Fruit fly (Drosophila melanogaster) whole organism, embryonic: Measurements from ENCODE around the gene CG15170.

Experiments used
- Adf1 ChIP-seq: fragments of 200-800 bp; sonication (Bioruptor generic); IDR thresholded peaks from 2 replicates; pipeline ENCODE4 v1.3.6; 2022; ENCODE audit warnings: missing biosample characterization, missing genetic modification characterization
- Bdp1 ChIP-seq: fragments of 200-800 bp; sonication (Bioruptor generic); optimal IDR thresholded peaks from 3 replicates; lab custom pipeline; 2016; ENCODE audit warnings: missing biosample characterization, missing genetic modification characterization
- CG10366 ChIP-seq: fragments of 200-800 bp; sonication (Bioruptor generic); IDR thresholded peaks from 2 replicates; pipeline ENCODE4 v1.3.6; 2022; ENCODE audit warnings: missing biosample characterization, missing genetic modification characterization
- CG11247 ChIP-seq: fragments of 200-800 bp; sonication (Bioruptor generic); IDR thresholded peaks from 2 replicates; pipeline ENCODE4 v1.3.6; 2022; ENCODE audit warnings: missing biosample characterization, missing genetic modification characterization
- CG14441 ChIP-seq: fragments of 200-800 bp; sonication (Bioruptor generic); IDR thresholded peaks from 2 replicates; pipeline ENCODE4 v1.3.6; 2022; ENCODE audit warnings: missing biosample characterization, missing genetic modification characterization
- CG15269 ChIP-seq: fragments of 200-800 bp; sonication (Bioruptor generic); optimal IDR thresholded peaks from 2 replicates; lab custom pipeline; 2018; ENCODE audit warnings: missing biosample characterization, mild to moderate bottlenecking, missing genetic modification characterization, moderate library complexity
- CG1647 ChIP-seq: fragments of 200-800 bp; sonication (Bioruptor generic); optimal IDR thresholded peaks from 3 replicates; lab custom pipeline; 2016; ENCODE audit warnings: missing biosample characterization, missing genetic modification characterization
- CG16863 ChIP-seq: fragments of 200-800 bp; sonication (Bioruptor generic); optimal IDR thresholded peaks from 3 replicates; lab custom pipeline; 2016; ENCODE audit warnings: missing biosample characterization, missing genetic modification characterization
- CG18619 ChIP-seq: fragments of 200-800 bp; sonication (Bioruptor generic); optimal IDR thresholded peaks from 3 replicates; lab custom pipeline; 2017; ENCODE audit warnings: missing biosample characterization, mild to moderate bottlenecking, missing genetic modification characterization
- CG3847 ChIP-seq: fragments of 200-800 bp; sonication (Bioruptor generic); IDR thresholded peaks from 2 replicates; pipeline ENCODE4 v1.3.6; 2022; ENCODE audit warnings: missing biosample characterization, missing genetic modification characterization
- CG6272 ChIP-seq: fragments of 200-800 bp; sonication (Bioruptor generic); IDR thresholded peaks from 2 replicates; pipeline ENCODE4 v1.3.6; 2022; ENCODE audit warnings: missing biosample characterization, missing genetic modification characterization
- CG7271 ChIP-seq: fragments of 200-800 bp; sonication (Bioruptor generic); optimal IDR thresholded peaks from 2 replicates; lab custom pipeline; 2018; ENCODE audit warnings: missing biosample characterization, mild to moderate bottlenecking, missing genetic modification characterization, moderate library complexity
- CG7357 ChIP-seq: fragments of 200-800 bp; sonication (Bioruptor generic); IDR thresholded peaks from 3 replicates; pipeline ENCODE4 v1.3.6; 2022; ENCODE audit warnings: missing biosample characterization, missing genetic modification characterization
- CkIIα-i1 ChIP-seq: fragments of 200-800 bp; sonication (Bioruptor generic); IDR thresholded peaks from 2 replicates; pipeline ENCODE4 v1.3.6; 2022; ENCODE audit warnings: missing biosample characterization, missing genetic modification characterization
- CrebB ChIP-seq: fragments of 200-800 bp; sonication (Bioruptor generic); optimal IDR thresholded peaks from 3 replicates; lab custom pipeline; 2018; ENCODE audit warnings: missing biosample characterization, mild to moderate bottlenecking, missing genetic modification characterization
- D19B ChIP-seq: fragments of 200-800 bp; sonication (Bioruptor generic); optimal IDR thresholded peaks from 2 replicates; lab custom pipeline; 2017; ENCODE audit warnings: missing biosample characterization, mild to moderate bottlenecking, missing genetic modification characterization
- Gsc ChIP-seq: fragments of 200-800 bp; sonication (Bioruptor generic); IDR thresholded peaks from 2 replicates; pipeline ENCODE4 v1.3.6; 2022; ENCODE audit warnings: missing biosample characterization, missing genetic modification characterization
- Hey ChIP-seq: fragments of 200-800 bp; sonication (Bioruptor generic); optimal IDR thresholded peaks from 3 replicates; lab custom pipeline; 2018; ENCODE audit warnings: missing biosample characterization, mild to moderate bottlenecking, missing genetic modification characterization
- Max ChIP-seq: fragments of 200-800 bp; sonication (Bioruptor generic); optimal IDR thresholded peaks from 2 replicates; lab custom pipeline; 2016; ENCODE audit warnings: missing biosample characterization, mild to moderate bottlenecking, missing genetic modification characterization
- NFAT ChIP-seq: fragments of 200-800 bp; sonication (Bioruptor generic); IDR thresholded peaks from 2 replicates; pipeline ENCODE4 v1.3.6; 2022; ENCODE audit warnings: missing biosample characterization, missing genetic modification characterization
- Neu2 ChIP-seq: fragments of 200-800 bp; sonication (Bioruptor generic); optimal IDR thresholded peaks from 3 replicates; lab custom pipeline; 2016; ENCODE audit warnings: missing biosample characterization, missing genetic modification characterization, borderline replicate concordance
- Opbp ChIP-seq: fragments of 200-800 bp; sonication (Bioruptor generic); IDR thresholded peaks from 3 replicates; pipeline ENCODE4 v1.3.6; 2022; ENCODE audit warnings: missing biosample characterization, missing genetic modification characterization; ENCODE audit not compliant: partially characterized antibody
- Pdp1 ChIP-seq, 2 experiments: fragments of 200-800 bp; sonication (Bioruptor generic); optimal IDR thresholded peaks; 3 replicates each; lab custom pipeline; 2016; ENCODE audit warnings: missing biosample characterization in 2 of 2, missing genetic modification characterization in 2 of 2, mild to moderate bottlenecking in 1 of 2, moderate library complexity in 1 of 2
- Sry-δ ChIP-seq: fragments of 200-800 bp; sonication (Bioruptor generic); optimal IDR thresholded peaks from 2 replicates; lab custom pipeline; 2016; ENCODE audit warnings: missing biosample characterization, missing genetic modification characterization
- Trl ChIP-seq, 3 experiments: fragments of >200 bp in 2 of 3; fragments of 200-800 bp in 1 of 3; sonication (Bioruptor generic) in 1 of 3; optimal IDR thresholded peaks; 2 replicates in 1 of 3; 3 replicates in 2 of 3; lab custom pipeline; 2016 to 2017; ENCODE audit warnings: missing biosample characterization in 1 of 3, missing genetic modification characterization in 1 of 3
- al ChIP-seq: fragments of 200-800 bp; sonication (Bioruptor generic); IDR thresholded peaks from 2 replicates; pipeline ENCODE4 v1.3.6; 2022; ENCODE audit warnings: missing biosample characterization, missing genetic modification characterization
- btn ChIP-seq: fragments of 200-800 bp; sonication (Bioruptor generic); optimal IDR thresholded peaks from 2 replicates; lab custom pipeline; 2016; ENCODE audit warnings: missing biosample characterization, missing genetic modification characterization
- cas ChIP-seq: fragments of 200-800 bp; sonication (Bioruptor generic); IDR thresholded peaks from 2 replicates; pipeline ENCODE4 v1.3.6; 2022; ENCODE audit warnings: missing biosample characterization, missing genetic modification characterization
- chm ChIP-seq: fragments of 200-800 bp; sonication (Bioruptor generic); IDR thresholded peaks from 2 replicates; pipeline ENCODE4 v1.3.6; 2022; ENCODE audit warnings: missing biosample characterization, missing genetic modification characterization
- chn ChIP-seq: fragments of 200-800 bp; sonication (Bioruptor generic); optimal IDR thresholded peaks from 2 replicates; lab custom pipeline; 2016; ENCODE audit warnings: missing biosample characterization, missing genetic modification characterization
- crol ChIP-seq: fragments of 200-800 bp; sonication (Bioruptor generic); IDR thresholded peaks from 2 replicates; pipeline ENCODE4 v1.3.6; 2022; ENCODE audit warnings: missing biosample characterization, missing genetic modification characterization
- cwo ChIP-seq: fragments of 200-800 bp; sonication (Bioruptor generic); optimal IDR thresholded peaks from 3 replicates; lab custom pipeline; 2017; ENCODE audit warnings: missing biosample characterization, missing genetic modification characterization, mild to moderate bottlenecking, moderate library complexity, missing genetic modification reagents
- dati ChIP-seq: fragments of 200-800 bp; sonication (Bioruptor generic); IDR thresholded peaks from 2 replicates; pipeline ENCODE4 v1.3.6; 2022; ENCODE audit warnings: missing biosample characterization, missing genetic modification characterization
- gcm ChIP-seq: fragments of 200-800 bp; sonication (Bioruptor generic); optimal IDR thresholded peaks from 2 replicates; lab custom pipeline; 2019; ENCODE audit warnings: missing biosample characterization, mild to moderate bottlenecking, missing genetic modification characterization, moderate library complexity
- grn ChIP-seq: fragments of 200-800 bp; sonication (Bioruptor generic); optimal IDR thresholded peaks from 3 replicates; lab custom pipeline; 2017; ENCODE audit warnings: missing biosample characterization, missing genetic modification characterization
- hkb ChIP-seq, 2 experiments: fragments of 200-800 bp in 1 of 2; fragments of >200 bp in 1 of 2; sonication (Bioruptor generic) in 1 of 2; IDR thresholded peaks in 1 of 2; optimal IDR thresholded peaks in 1 of 2; 2 replicates each; pipeline versions ENCODE4 v1.3.6 to Lab custom; 2017 to 2022; ENCODE audit warnings: missing biosample characterization in 1 of 2, missing genetic modification characterization in 1 of 2
- lmd ChIP-seq: fragments of 200-800 bp; sonication (Bioruptor generic); IDR thresholded peaks from 2 replicates; pipeline ENCODE4 v1.3.6; 2022; ENCODE audit warnings: missing biosample characterization, missing genetic modification characterization
- luna ChIP-seq: fragments of 200-800 bp; sonication (Bioruptor generic); optimal IDR thresholded peaks from 2 replicates; lab custom pipeline; 2016; ENCODE audit warnings: missing biosample characterization, missing genetic modification characterization
- oc ChIP-seq: fragments of 200-800 bp; sonication (Bioruptor generic); optimal IDR thresholded peaks from 2 replicates; lab custom pipeline; 2018; ENCODE audit warnings: missing biosample characterization, mild to moderate bottlenecking, missing genetic modification characterization, moderate library complexity
- pfk ChIP-seq: fragments of 200-800 bp; sonication (Bioruptor generic); optimal IDR thresholded peaks from 2 replicates; lab custom pipeline; 2018; ENCODE audit warnings: missing biosample characterization, mild to moderate bottlenecking, missing genetic modification characterization, moderate library complexity
- pho ChIP-seq: fragments of 200-800 bp; sonication (Bioruptor generic); optimal IDR thresholded peaks from 2 replicates; lab custom pipeline; 2016; ENCODE audit warnings: missing biosample characterization, missing genetic modification characterization
- pros ChIP-seq: fragments of 200-800 bp; sonication (Bioruptor generic); optimal IDR thresholded peaks from 3 replicates; lab custom pipeline; 2019; ENCODE audit warnings: missing biosample characterization, mild to moderate bottlenecking, missing genetic modification characterization, moderate library complexity
- psq ChIP-seq: fragments of 200-800 bp; sonication (Bioruptor generic); optimal IDR thresholded peaks from 2 replicates; lab custom pipeline; 2017; ENCODE audit warnings: missing biosample characterization, missing genetic modification characterization
- pum ChIP-seq: fragments of 200-800 bp; sonication (Bioruptor generic); optimal IDR thresholded peaks from 2 replicates; lab custom pipeline; 2016; ENCODE audit warnings: missing biosample characterization, missing genetic modification characterization
- salm ChIP-seq: fragments of 200-800 bp; sonication (Bioruptor generic); optimal IDR thresholded peaks from 2 replicates; lab custom pipeline; 2018; ENCODE audit warnings: missing biosample characterization, mild to moderate bottlenecking, missing genetic modification characterization
- sug ChIP-seq: fragments of 200-800 bp; optimal IDR thresholded peaks from 2 replicates; lab custom pipeline; 2019; ENCODE audit warnings: missing biosample characterization, mild to moderate bottlenecking, missing genetic modification characterization, moderate library complexity
- tgo ChIP-seq: fragments of 200-800 bp; sonication (Bioruptor generic); IDR thresholded peaks from 3 replicates; pipeline ENCODE4 v1.3.6; 2022; ENCODE audit warnings: missing biosample characterization, missing genetic modification characterization
- yki ChIP-seq: fragments of >200 bp; optimal IDR thresholded peaks from 3 replicates; lab custom pipeline; 2018
- zen2 ChIP-seq: fragments of 200-800 bp; sonication (Bioruptor generic); IDR thresholded peaks from 3 replicates; pipeline ENCODE4 v1.3.6; 2022; ENCODE audit warnings: missing biosample characterization, missing genetic modification characterization; ENCODE audit not compliant: partially characterized antibody

Gene CG15170

DNA sequence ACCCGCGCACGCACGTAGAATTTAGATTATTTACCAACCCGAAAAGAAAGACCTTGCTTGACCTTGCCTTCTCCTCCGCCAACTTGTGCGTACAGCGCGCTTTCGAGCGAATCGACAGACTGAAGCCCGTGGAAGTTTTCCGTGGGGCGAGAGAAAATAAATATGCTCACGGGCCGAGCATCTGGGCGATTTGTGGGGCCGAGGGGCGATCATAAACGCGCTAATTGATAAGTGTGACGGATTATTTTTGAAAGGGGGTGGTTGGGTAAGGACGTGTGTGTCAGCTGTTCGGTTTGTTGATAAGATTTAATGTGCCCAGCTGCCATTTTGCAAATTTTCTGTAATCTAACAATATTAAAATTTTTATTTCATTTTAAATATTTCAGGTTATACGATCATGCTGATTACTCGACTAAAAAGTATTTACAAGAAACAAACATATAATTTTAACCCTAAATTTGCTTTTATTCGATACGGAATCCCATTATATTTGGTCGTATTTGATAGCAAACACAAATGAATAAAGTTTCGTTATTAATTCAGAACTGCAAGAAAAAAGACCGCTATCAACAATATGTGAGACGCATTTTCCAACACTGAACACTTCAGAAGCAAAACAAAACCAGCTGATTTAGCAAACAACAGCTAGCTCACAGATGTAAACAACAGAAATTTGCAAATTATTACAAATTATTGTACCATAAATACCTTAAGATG is 15.8 kb downstream of the CG15170 start, which contains the start of the genes L2HGDH and CG10431 (continued):
- TF ChIP-seq CG6272 (GFP tag; lab: Robert Waterston, UW): no peak
- TF ChIP-seq CG15269: peak; percentile 62
- TF ChIP-seq CkIIα-i1 (GFP tag; lab: Robert Waterston, UW): no peak
- peak; percentile 36 for TF ChIP-seq gcm (GFP tag; lab: Kevin White, UChicago)
- peak; percentile 40; the same call in 1 of the 2 replicates for TF ChIP-seq CG14441 (GFP tag; lab: Robert Waterston, UW)
- peak; percentile 46 for TF ChIP-seq Hey (tag; lab: Kevin White, UChicago)
- TF ChIP-seq lmd (GFP tag; lab: Robert Waterston, UW): 0 out of 2 replicates have a peak, but pooled peaks have one; percentile 21
- peak; percentile 78 for TF ChIP-seq cwo
- TF ChIP-seq pfk (GFP tag; lab: Kevin White, UChicago): peak; percentile 52
- TF ChIP-seq Sry-δ (GFP tag; lab: Kevin White, UChicago): peak; percentile 35
- TF ChIP-seq CrebB (tag; lab: Kevin White, UChicago): no peak
- TF ChIP-seq dati (GFP tag; lab: Robert Waterston, UW): no peak
- TF ChIP-seq NFAT: peak; percentile 94
- TF ChIP-seq chn: peak; percentile 10
- TF ChIP-seq oc: peak; percentile 60
- no peak for TF ChIP-seq Gsc (GFP tag; lab: Robert Waterston, UW)
- peak; percentile 26 for TF ChIP-seq hkb (optimal IDR thresholded peaks at IDR 0.05; lab: Kevin White, UChicago)
- TF ChIP-seq hkb (GFP tag; IDR thresholded peaks at IDR 0.05; lab: Robert Waterston, UW): no peak
- no peak for TF ChIP-seq chm (GFP tag; lab: Robert Waterston, UW)
- TF ChIP-seq pros (GFP tag; lab: Kevin White, UChicago): peak; percentile 88
- TF ChIP-seq CG1647: no peak
- no peak for TF ChIP-seq CG10366 (GFP tag; lab: Robert Waterston, UW)
- no peak for TF ChIP-seq zen2 (GFP tag; lab: Robert Waterston, UW)
- no peak for TF ChIP-seq Opbp
- 0 out of 2 replicates have a peak, but pooled peaks have one; percentile 29 for TF ChIP-seq cas (GFP tag; lab: Robert Waterston, UW)
- peak; percentile 43 for TF ChIP-seq CG7271 (tag; lab: Kevin White, UChicago)
- TF ChIP-seq CG3847 (GFP tag; lab: Robert Waterston, UW): peak; percentile 64
- TF ChIP-seq Bdp1 (GFP tag; lab: Kevin White, UChicago): peak; percentile 46
- TF ChIP-seq Trl (optimal IDR thresholded peaks at IDR 0.05; lab: Kevin White, UChicago): peak in 1 of 2 experiments; percentile 48
- TF ChIP-seq Trl (GFP tag; optimal IDR thresholded peaks at IDR 0.05; lab: Kevin White, UChicago): peak; percentile 48
- TF ChIP-seq psq (GFP tag; lab: Kevin White, UChicago): no peak
- TF ChIP-seq btn (GFP tag; lab: Kevin White, UChicago): peak; percentile 4
- TF ChIP-seq D19B (GFP tag; lab: Kevin White, UChicago): peak; percentile 15
- peak; percentile 10 for TF ChIP-seq pho (GFP tag; lab: Kevin White, UChicago)
- TF ChIP-seq al (GFP tag; lab: Robert Waterston, UW): no peak
- peak; percentile 72 for TF ChIP-seq Max (GFP tag; lab: Kevin White, UChicago)
- no peak for TF ChIP-seq yki
- peak; percentile 28 for TF ChIP-seq salm (tag; lab: Kevin White, UChicago)
- TF ChIP-seq Adf1: peak; percentile 44; the same call in 1 of the 2 replicates
- peak; percentile 10 for TF ChIP-seq CG18619 (GFP tag; lab: Kevin White, UChicago)
- peak; percentile 38 to 76 for TF ChIP-seq Pdp1 (GFP tag; optimal IDR thresholded peaks at IDR 0.05; lab: Kevin White, UChicago)
- peak; percentile 32; the same call in 1 of the 3 replicates for TF ChIP-seq tgo (GFP tag; lab: Robert Waterston, UW)
- no peak for TF ChIP-seq Neu2
- no peak for TF ChIP-seq CG7357 (GFP tag; lab: Robert Waterston, UW)
- TF ChIP-seq sug (tag; lab: Kevin White, UChicago): peak; percentile 91
- TF ChIP-seq CG11247: peak; percentile 26; the same call in 1 of the 2 replicates
- TF ChIP-seq CG16863 (GFP tag; lab: Kevin White, UChicago): no peak
- no peak for TF ChIP-seq luna
- peak; percentile 28 for TF ChIP-seq grn (GFP tag; lab: Kevin White, UChicago)
- peak; percentile 99 for TF ChIP-seq crol (GFP tag; lab: Robert Waterston, UW)
- TF ChIP-seq pum (GFP tag; lab: Kevin White, UChicago): peak; percentile 33
